Fruit fly (Drosophila melanogaster): ENCODE results near the gene CG1806.

dm6 chrX:11984987-11985386, 22.0 kb upstream of the CG1806 start, which contains the start of gene cac:
- TF ChIP-seq lola (GFP tag; optimal IDR thresholded peaks at IDR 0.05), result no peak
- TF ChIP-seq sv (GFP tag; optimal IDR thresholded peaks at IDR 0.05), result no peak
- no peak for TF ChIP-seq psq (GFP tag; optimal IDR thresholded peaks at IDR 0.05)
- no peak for TF ChIP-seq Sp1 (GFP tag; optimal IDR thresholded peaks at IDR 0.05)
- no peak for TF ChIP-seq fru (GFP tag; optimal IDR thresholded peaks at IDR 0.05)
- no peak for TF ChIP-seq Hnf4 (GFP tag; optimal IDR thresholded peaks at IDR 0.05)
- no peak for TF ChIP-seq N (GFP tag; optimal IDR thresholded peaks at IDR 0.05)
- TF ChIP-seq Hr78 (GFP tag; optimal IDR thresholded peaks at IDR 0.05), result no peak
- no peak for TF ChIP-seq CG9705 (GFP tag; optimal IDR thresholded peaks at IDR 0.05)
- TF ChIP-seq usp (GFP tag; optimal IDR thresholded peaks at IDR 0.05), result no peak
- no peak for TF ChIP-seq pan (optimal IDR thresholded peaks at IDR 0.05)
- TF ChIP-seq OdsH (GFP tag; optimal IDR thresholded peaks at IDR 0.05), result no peak
- no peak for TF ChIP-seq GATAd (GFP tag; optimal IDR thresholded peaks at IDR 0.05)

Data from whole organism, wandering third instar larva.